Worm (Caenorhabditis elegans): Measurements from ENCODE around the gene C27B7.7.

ce11 chrIV:8901346-8901745 lies 5.5 kb upstream of the C27B7.7 start, which contains the start of gene C27B7.5:
- TF ChIP-seq tab-1 (GFP tag; IDR thresholded peaks at IDR 0.05) (no peak), klf-2 (GFP tag; conservative IDR thresholded peaks at IDR 0.05) (no peak), T22C8.4 (GFP tag; IDR thresholded peaks at IDR 0.05) (no peak), ztf-23 (GFP tag; IDR thresholded peaks at IDR 0.05) (no peak), ztf-29 (GFP tag; IDR thresholded peaks at IDR 0.05) (no peak), cog-1 (tag; optimal IDR thresholded peaks at IDR 0.05) (no peak)

Data from whole organism, midembryonic.